Fruit fly (Drosophila melanogaster) whole organism, embryonic: ENCODE measurements around the gene CG9503.

ENCODE experiments used
- Abd-B ChIP-seq: fragments of 200-800 bp; sonication (Bioruptor generic); optimal IDR thresholded peaks from 2 replicates; lab custom pipeline; 2018; ENCODE audit warnings: missing biosample characterization, mild to moderate bottlenecking, missing genetic modification characterization, moderate library complexity
- Blimp-1 ChIP-seq: fragments of 200-800 bp; sonication (Bioruptor generic); optimal IDR thresholded peaks from 3 replicates; lab custom pipeline; 2018; ENCODE audit warnings: missing biosample characterization, missing genetic modification characterization, mild to moderate bottlenecking, moderate library complexity, missing genetic modification reagents
- CG10462 ChIP-seq: fragments of 200-800 bp; sonication (Bioruptor generic); optimal IDR thresholded peaks from 2 replicates; lab custom pipeline; 2016; ENCODE audit warnings: missing biosample characterization, missing genetic modification characterization
- CG10565 ChIP-seq: fragments of 200-800 bp; sonication (Bioruptor generic); optimal IDR thresholded peaks from 3 replicates; lab custom pipeline; 2016; ENCODE audit warnings: missing biosample characterization, mild to moderate bottlenecking, missing genetic modification characterization
- CG10959 ChIP-seq: fragments of 200-800 bp; sonication (Bioruptor generic); IDR thresholded peaks from 2 replicates; pipeline ENCODE4 v1.3.6; 2022; ENCODE audit warnings: missing biosample characterization, missing genetic modification characterization
- CG11695 ChIP-seq: fragments of 200-800 bp; sonication (Bioruptor generic); IDR thresholded peaks from 3 replicates; pipeline ENCODE4 v1.3.6; 2022; ENCODE audit warnings: missing biosample characterization, missing genetic modification characterization
- CG12391 ChIP-seq: fragments of 200-800 bp; sonication (Bioruptor generic); optimal IDR thresholded peaks from 3 replicates; lab custom pipeline; 2018; ENCODE audit warnings: missing biosample characterization, mild to moderate bottlenecking, missing genetic modification characterization, moderate library complexity
- CG14050 ChIP-seq: fragments of 200-800 bp; sonication (Bioruptor generic); IDR thresholded peaks from 3 replicates; pipeline ENCODE4 v1.3.6; 2022; ENCODE audit warnings: missing biosample characterization, missing genetic modification characterization
- CG1603 ChIP-seq: fragments of 200-800 bp; sonication (Bioruptor generic); optimal IDR thresholded peaks from 2 replicates; lab custom pipeline; 2019; ENCODE audit warnings: missing biosample characterization, mild to moderate bottlenecking, missing genetic modification characterization, moderate library complexity
- CG17612 ChIP-seq: fragments of 200-800 bp; sonication (Bioruptor generic); IDR thresholded peaks from 2 replicates; pipeline ENCODE4 v1.3.6; 2022; ENCODE audit warnings: missing biosample characterization, missing genetic modification characterization
- CG17912 ChIP-seq: fragments of 200-800 bp; sonication (Bioruptor generic); optimal IDR thresholded peaks from 2 replicates; lab custom pipeline; 2018; ENCODE audit warnings: missing biosample characterization, mild to moderate bottlenecking, missing genetic modification characterization
- CG2116 ChIP-seq: fragments of 200-800 bp; sonication (Bioruptor generic); optimal IDR thresholded peaks from 3 replicates; lab custom pipeline; 2018; ENCODE audit warnings: missing biosample characterization, mild to moderate bottlenecking, missing genetic modification characterization
- CG2120 ChIP-seq: fragments of 200-800 bp; sonication (Bioruptor generic); optimal IDR thresholded peaks from 3 replicates; lab custom pipeline; 2016; ENCODE audit warnings: missing biosample characterization, missing genetic modification characterization
- CG3163 ChIP-seq: fragments of 200-800 bp; sonication (Bioruptor generic); optimal IDR thresholded peaks from 3 replicates; lab custom pipeline; 2016; ENCODE audit warnings: missing biosample characterization, missing genetic modification characterization
- CG32767 ChIP-seq: fragments of 200-800 bp; sonication (Bioruptor generic); IDR thresholded peaks from 2 replicates; pipeline ENCODE4 v1.3.6; 2022; ENCODE audit warnings: missing biosample characterization, missing genetic modification characterization
- CG3407 ChIP-seq: fragments of 200-800 bp; sonication (Bioruptor generic); optimal IDR thresholded peaks from 2 replicates; lab custom pipeline; 2018; ENCODE audit warnings: missing biosample characterization, mild to moderate bottlenecking, missing genetic modification characterization
- CG34376 ChIP-seq: fragments of 200-800 bp; sonication (Bioruptor generic); optimal IDR thresholded peaks from 2 replicates; lab custom pipeline; 2018; ENCODE audit warnings: missing biosample characterization, mild to moderate bottlenecking, missing genetic modification characterization
- CG7963 ChIP-seq: fragments of 200-800 bp; sonication (Bioruptor generic); IDR thresholded peaks from 3 replicates; pipeline ENCODE4 v1.3.6; 2022; ENCODE audit warnings: missing biosample characterization, missing genetic modification characterization; ENCODE audit not compliant: partially characterized antibody
- Camta ChIP-seq: fragments of 200-800 bp; sonication (Bioruptor generic); optimal IDR thresholded peaks from 2 replicates; lab custom pipeline; 2016; ENCODE audit warnings: missing biosample characterization, missing genetic modification characterization
- CkIIα-i1 ChIP-seq: fragments of 200-800 bp; sonication (Bioruptor generic); IDR thresholded peaks from 2 replicates; pipeline ENCODE4 v1.3.6; 2022; ENCODE audit warnings: missing biosample characterization, missing genetic modification characterization
- Dad ChIP-seq: fragments of 200-800 bp; sonication (Bioruptor generic); optimal IDR thresholded peaks from 3 replicates; lab custom pipeline; 2016; ENCODE audit warnings: missing biosample characterization, missing genetic modification characterization
- Dref ChIP-seq: fragments of 200-800 bp; sonication (Bioruptor generic); IDR thresholded peaks from 2 replicates; pipeline ENCODE4 v1.3.6; 2022; ENCODE audit warnings: missing biosample characterization, missing genetic modification characterization
- E2f2 ChIP-seq: fragments of 200-800 bp; sonication (Bioruptor generic); IDR thresholded peaks from 2 replicates; pipeline ENCODE4 v1.3.6; 2022; ENCODE audit warnings: missing biosample characterization, missing genetic modification characterization
- Ets97D ChIP-seq: fragments of 200-800 bp; sonication (Bioruptor generic); optimal IDR thresholded peaks from 3 replicates; lab custom pipeline; 2016; ENCODE audit warnings: missing biosample characterization, missing genetic modification characterization
- H15 ChIP-seq: fragments of 200-800 bp; sonication (Bioruptor generic); IDR thresholded peaks from 3 replicates; pipeline ENCODE4 v1.3.6; 2022; ENCODE audit warnings: missing biosample characterization, missing genetic modification characterization
- HLH4C ChIP-seq: fragments of 200-800 bp; sonication (Bioruptor generic); IDR thresholded peaks from 3 replicates; pipeline ENCODE4 v1.3.6; 2022; ENCODE audit warnings: missing biosample characterization, missing genetic modification characterization; ENCODE audit not compliant: partially characterized antibody
- Hmr ChIP-seq: fragments of 200-800 bp; sonication (Bioruptor generic); optimal IDR thresholded peaks from 3 replicates; lab custom pipeline; 2017; ENCODE audit warnings: mild to moderate bottlenecking, missing biosample characterization, missing genetic modification reagents, missing genetic modification characterization
- Hmx ChIP-seq: fragments of 200-800 bp; sonication (Bioruptor generic); optimal IDR thresholded peaks from 2 replicates; lab custom pipeline; 2016; ENCODE audit warnings: missing biosample characterization, missing genetic modification characterization
- Hsf ChIP-seq: fragments of 200-800 bp; sonication (Bioruptor generic); optimal IDR thresholded peaks from 3 replicates; lab custom pipeline; 2016; ENCODE audit warnings: missing biosample characterization, missing genetic modification characterization
- Lpt ChIP-seq: fragments of >200 bp; optimal IDR thresholded peaks from 2 replicates; lab custom pipeline; 2018; ENCODE audit warnings: missing biosample characterization, missing genetic modification characterization
- Mad ChIP-seq: fragments of 200-800 bp; sonication (Bioruptor generic); optimal IDR thresholded peaks from 2 replicates; lab custom pipeline; 2016; ENCODE audit warnings: missing biosample characterization, missing genetic modification characterization
- bcd ChIP-seq: fragments of 200-800 bp; sonication (Bioruptor generic); optimal IDR thresholded peaks from 2 replicates; lab custom pipeline; 2017; ENCODE audit warnings: missing biosample characterization, mild to moderate bottlenecking, missing genetic modification characterization
- h ChIP-seq: fragments of >200 bp; optimal IDR thresholded peaks from 2 replicates; lab custom pipeline; 2017
- knrl ChIP-seq: fragments of 200-800 bp; sonication (Bioruptor generic); IDR thresholded peaks from 3 replicates; pipeline ENCODE4 v1.3.6; 2022; ENCODE audit warnings: missing biosample characterization, missing genetic modification characterization; ENCODE audit not compliant: partially characterized antibody
- lilli ChIP-seq: fragments of 200-800 bp; sonication (Bioruptor generic); optimal IDR thresholded peaks from 3 replicates; lab custom pipeline; 2016; ENCODE audit warnings: missing biosample characterization, missing genetic modification characterization
- lov ChIP-seq, 2 experiments: fragments of 200-800 bp in 1 of 2; fragments of >200 bp in 1 of 2; sonication (Bioruptor generic) in 1 of 2; IDR thresholded peaks in 1 of 2; optimal IDR thresholded peaks in 1 of 2; 2 replicates in 1 of 2; 3 replicates in 1 of 2; pipeline versions ENCODE4 v1.3.6 to Lab custom; 2017 to 2022; ENCODE audit warnings: missing biosample characterization in 1 of 2, missing genetic modification characterization in 1 of 2
- nerfin-1 ChIP-seq: fragments of 200-800 bp; sonication (Bioruptor generic); optimal IDR thresholded peaks from 3 replicates; lab custom pipeline; 2019; ENCODE audit warnings: missing biosample characterization, mild to moderate bottlenecking, missing genetic modification characterization, moderate library complexity
- odd ChIP-seq: fragments of 200-800 bp; sonication (Bioruptor generic); optimal IDR thresholded peaks from 2 replicates; lab custom pipeline; 2017; ENCODE audit warnings: missing biosample characterization, mild to moderate bottlenecking, missing genetic modification characterization
- pb ChIP-seq: fragments of 200-800 bp; sonication (Bioruptor generic); optimal IDR thresholded peaks from 3 replicates; lab custom pipeline; 2016; ENCODE audit warnings: missing biosample characterization, missing genetic modification characterization
- pum ChIP-seq: fragments of 200-800 bp; sonication (Bioruptor generic); optimal IDR thresholded peaks from 2 replicates; lab custom pipeline; 2016; ENCODE audit warnings: missing biosample characterization, missing genetic modification characterization
- row ChIP-seq: fragments of 200-800 bp; sonication (Bioruptor generic); IDR thresholded peaks from 3 replicates; pipeline ENCODE4 v1.3.6; 2022; ENCODE audit warnings: missing biosample characterization, missing genetic modification characterization
- scrt ChIP-seq: fragments of 200-800 bp; sonication (Bioruptor generic); optimal IDR thresholded peaks from 2 replicates; lab custom pipeline; 2018; ENCODE audit warnings: missing biosample characterization, mild to moderate bottlenecking, missing genetic modification characterization, moderate library complexity
- sens-2 ChIP-seq: fragments of 200-800 bp; sonication (Bioruptor generic); IDR thresholded peaks from 2 replicates; pipeline ENCODE4 v1.3.6; 2022; ENCODE audit warnings: missing biosample characterization, missing genetic modification characterization
- vnd ChIP-seq: fragments of 200-800 bp; sonication (Bioruptor generic); IDR thresholded peaks from 3 replicates; pipeline ENCODE4 v1.3.6; 2022; ENCODE audit warnings: missing biosample characterization, missing genetic modification characterization; ENCODE audit not compliant: partially characterized antibody
- wdn ChIP-seq: fragments of 200-800 bp; sonication (Bioruptor generic); IDR thresholded peaks from 2 replicates; pipeline ENCODE4 v1.3.6; 2022; ENCODE audit warnings: missing biosample characterization, missing genetic modification characterization
- wek ChIP-seq: fragments of 200-800 bp; sonication (Bioruptor generic); optimal IDR thresholded peaks from 3 replicates; lab custom pipeline; 2018; ENCODE audit warnings: missing biosample characterization, mild to moderate bottlenecking, missing genetic modification characterization, moderate library complexity
- yki ChIP-seq: fragments of >200 bp; optimal IDR thresholded peaks from 3 replicates; lab custom pipeline; 2018
- z ChIP-seq: fragments of 200-800 bp; sonication (Bioruptor generic); IDR thresholded peaks from 3 replicates; pipeline ENCODE4 v1.3.6; 2022; ENCODE audit warnings: missing biosample characterization, missing genetic modification characterization

CG9503 gene

DNA sequence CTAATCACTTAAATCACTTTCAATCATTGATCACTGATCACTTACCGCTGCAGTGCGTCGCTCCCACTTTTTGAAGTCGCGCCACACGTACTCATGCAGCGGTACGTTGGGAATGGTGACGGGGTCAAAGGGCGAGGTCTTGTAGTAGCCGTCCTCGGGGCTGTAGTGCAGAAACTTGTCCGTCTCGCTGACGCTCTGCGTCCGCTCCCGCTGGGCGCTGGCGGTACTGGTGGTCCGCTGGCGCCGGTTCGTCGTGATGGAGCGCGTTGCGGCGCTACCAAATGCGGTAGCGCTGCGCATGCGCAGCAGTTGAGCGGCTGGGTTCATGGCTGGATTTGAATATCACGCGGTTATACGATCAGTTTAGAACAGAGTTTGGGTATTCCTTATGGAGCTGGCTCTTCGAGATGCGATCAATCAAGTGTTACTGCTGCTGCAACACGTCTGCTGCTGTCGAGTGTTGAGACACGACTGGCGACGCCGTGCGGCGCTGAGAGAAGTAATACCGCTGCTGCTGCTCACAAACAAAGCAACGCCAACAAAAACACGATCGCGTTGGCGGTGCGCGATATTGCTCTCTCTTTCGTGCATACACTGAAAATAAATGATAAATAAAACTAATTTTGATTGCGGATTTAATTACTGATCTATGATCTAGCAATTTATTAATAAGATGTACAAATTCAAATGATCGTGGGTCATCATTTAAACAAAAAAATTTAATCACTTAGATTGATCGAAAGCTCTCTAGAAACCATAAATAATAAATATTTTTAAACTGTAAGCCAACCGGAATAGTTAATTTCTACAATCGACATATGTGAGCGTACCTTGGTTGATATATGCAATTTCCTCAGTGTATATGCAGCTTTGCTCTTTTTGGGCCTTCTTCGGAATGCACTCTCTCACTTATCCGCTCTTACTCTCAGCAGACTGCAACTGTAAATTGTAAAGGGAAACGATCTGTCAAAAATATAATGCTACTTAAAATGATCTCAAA, 27.3 kb upstream of the CG9503 start (continued):
- TF ChIP-seq CG3163 (GFP tag; lab: Kevin White, UChicago) (peak; percentile 30), CG10565 (GFP tag; lab: Kevin White, UChicago) (peak; percentile 76), vnd (no peak), Lpt (GFP tag; lab: Kevin White, UChicago) (no peak), wek (GFP tag; lab: Kevin White, UChicago) (peak; percentile 58), CG1603 (tag; lab: Kevin White, UChicago) (peak; percentile 75), lov (optimal IDR thresholded peaks at IDR 0.05; lab: Kevin White, UChicago) (no peak), lov (GFP tag; IDR thresholded peaks at IDR 0.05; lab: Robert Waterston, UW) (peak; percentile 85), CG2120 (peak; percentile 73), Hmx (GFP tag; lab: Kevin White, UChicago) (peak; percentile 65), CG32767 (GFP tag; lab: Robert Waterston, UW) (peak; percentile 86), HLH4C (peak; percentile 35; the same call in 1 of the 3 replicates), CkIIα-i1 (GFP tag; lab: Robert Waterston, UW) (no peak), z (no peak; the same call in 2 of the 3 replicates), Dref (GFP tag; lab: Robert Waterston, UW) (no peak), CG3407 (GFP tag; lab: Kevin White, UChicago) (peak; percentile 89), lilli (GFP tag; lab: Kevin White, UChicago) (peak; percentile 85), h (no peak), CG10959 (GFP tag; lab: Robert Waterston, UW) (peak; percentile 89), CG34376 (peak; percentile 29), yki (no peak), CG17912 (GFP tag; lab: Kevin White, UChicago) (peak; percentile 0), knrl (0 out of 3 replicates have a peak, but pooled peaks have one; percentile 25), CG12391 (tag; lab: Kevin White, UChicago) (peak; percentile 97), pb (peak; percentile 62), Dad (GFP tag; lab: Kevin White, UChicago) (peak; percentile 66), wdn (GFP tag; lab: Robert Waterston, UW) (peak; percentile 27; the same call in 1 of the 2 replicates), bcd (GFP tag; lab: Kevin White, UChicago) (peak; percentile 93), Blimp-1 (GFP tag; lab: Kevin White, UChicago) (peak; percentile 92), CG7963 (GFP tag; lab: Robert Waterston, UW) (0 out of 3 replicates have a peak, but pooled peaks have one; percentile 24), pum (GFP tag; lab: Kevin White, UChicago) (peak; percentile 88), row (GFP tag; lab: Robert Waterston, UW) (peak; percentile 93), Hmr (GFP tag; lab: Kevin White, UChicago) (peak; percentile 84), scrt (GFP tag; lab: Kevin White, UChicago) (peak; percentile 78), Mad (peak; percentile 85), nerfin-1 (peak; percentile 97), CG17612 (peak; percentile 68; the same call in 1 of the 2 replicates), Ets97D (GFP tag; lab: Kevin White, UChicago) (peak; percentile 47), H15 (GFP tag; lab: Robert Waterston, UW) (peak; percentile 88), CG11695 (peak; percentile 93), odd (GFP tag; lab: Kevin White, UChicago) (peak; percentile 91), Camta (peak; percentile 85), E2f2 (GFP tag; lab: Robert Waterston, UW) (peak; percentile 74), CG14050 (GFP tag; lab: Robert Waterston, UW) (peak; percentile 86), CG10462 (GFP tag; lab: Kevin White, UChicago) (peak; percentile 95), Abd-B (GFP tag; lab: Kevin White, UChicago) (peak; percentile 93), sens-2 (GFP tag; lab: Robert Waterston, UW) (peak; percentile 79), Hsf (GFP tag; lab: Kevin White, UChicago) (peak; percentile 93), CG2116 (peak; percentile 72)
